Fruit fly (Drosophila melanogaster) whole organism, embryonic: Measurements from ENCODE around the gene CG8668.
A peak's percentile ranks its signal among the peaks of the same experiment; 100 is the strongest.

Experiments used
- Bteb2 ChIP-seq: fragments of 200-800 bp; sonication (Bioruptor generic); optimal IDR thresholded peaks from 2 replicates; lab custom pipeline; 2016; ENCODE audit warnings: missing biosample characterization, missing genetic modification characterization
- CG10147 ChIP-seq: fragments of 200-800 bp; sonication (Bioruptor generic); optimal IDR thresholded peaks from 2 replicates; lab custom pipeline; 2019; ENCODE audit warnings: missing biosample characterization, mild to moderate bottlenecking, missing genetic modification characterization, moderate library complexity
- CG11093 ChIP-seq: fragments of 200-800 bp; sonication (Bioruptor generic); IDR thresholded peaks from 3 replicates; pipeline ENCODE4 v1.3.6; 2022; ENCODE audit warnings: missing biosample characterization, missing genetic modification characterization
- CG11560 ChIP-seq: fragments of 200-800 bp; sonication (Bioruptor generic); IDR thresholded peaks from 3 replicates; pipeline ENCODE4 v1.3.6; 2022; ENCODE audit warnings: missing biosample characterization, missing genetic modification characterization
- CG11696 ChIP-seq: fragments of 200-800 bp; sonication (Bioruptor generic); IDR thresholded peaks from 2 replicates; pipeline ENCODE4 v1.3.6; 2022; ENCODE audit warnings: missing biosample characterization, missing genetic modification characterization
- CG12299 ChIP-seq: fragments of 200-800 bp; sonication (Bioruptor generic); optimal IDR thresholded peaks from 2 replicates; lab custom pipeline; 2018; ENCODE audit warnings: missing biosample characterization, mild to moderate bottlenecking, missing genetic modification characterization
- CG12744 ChIP-seq: fragments of 200-800 bp; sonication (Bioruptor generic); optimal IDR thresholded peaks from 2 replicates; lab custom pipeline; 2016; ENCODE audit warnings: missing biosample characterization, missing genetic modification characterization
- CG13287 ChIP-seq: fragments of 200-800 bp; sonication (Bioruptor generic); IDR thresholded peaks from 2 replicates; pipeline ENCODE4 v1.3.6; 2022; ENCODE audit warnings: missing biosample characterization, missing genetic modification characterization; ENCODE audit not compliant: partially characterized antibody
- CG15011 ChIP-seq: fragments of 200-800 bp; sonication (Bioruptor generic); optimal IDR thresholded peaks from 3 replicates; lab custom pipeline; 2018; ENCODE audit warnings: missing biosample characterization, mild to moderate bottlenecking, missing genetic modification characterization
- CG15269 ChIP-seq: fragments of 200-800 bp; sonication (Bioruptor generic); optimal IDR thresholded peaks from 2 replicates; lab custom pipeline; 2018; ENCODE audit warnings: missing biosample characterization, mild to moderate bottlenecking, missing genetic modification characterization, moderate library complexity
- CG15479 ChIP-seq: fragments of 200-800 bp; sonication (Bioruptor generic); optimal IDR thresholded peaks from 3 replicates; lab custom pipeline; 2019; ENCODE audit warnings: missing biosample characterization, mild to moderate bottlenecking, missing genetic modification characterization, moderate library complexity
- CG17186 ChIP-seq: fragments of 200-800 bp; sonication (Bioruptor generic); optimal IDR thresholded peaks from 3 replicates; lab custom pipeline; 2017; ENCODE audit warnings: missing biosample characterization, missing genetic modification reagents, missing genetic modification characterization
- CG17802 ChIP-seq: fragments of 200-800 bp; sonication (Bioruptor generic); optimal IDR thresholded peaks from 2 replicates; lab custom pipeline; 2018; ENCODE audit warnings: missing biosample characterization, mild to moderate bottlenecking, missing genetic modification characterization, moderate library complexity
- CG18476 ChIP-seq: fragments of 200-800 bp; sonication (Bioruptor generic); optimal IDR thresholded peaks from 2 replicates; lab custom pipeline; 2016; ENCODE audit warnings: missing biosample characterization, mild to moderate bottlenecking, missing genetic modification characterization
- CG18764 ChIP-seq: fragments of 200-800 bp; sonication (Bioruptor generic); optimal IDR thresholded peaks from 3 replicates; lab custom pipeline; 2016; ENCODE audit warnings: missing biosample characterization, missing genetic modification characterization
- CG2199 ChIP-seq: fragments of 200-800 bp; sonication (Bioruptor generic); IDR thresholded peaks from 3 replicates; pipeline ENCODE4 v1.3.6; 2022; ENCODE audit warnings: missing biosample characterization, missing genetic modification characterization
- CG31388 ChIP-seq: fragments of 200-800 bp; sonication (Bioruptor generic); optimal IDR thresholded peaks from 2 replicates; lab custom pipeline; 2016; ENCODE audit warnings: missing biosample characterization, missing genetic modification characterization
- CG3281 ChIP-seq: fragments of 200-800 bp; sonication (Bioruptor generic); optimal IDR thresholded peaks from 3 replicates; lab custom pipeline; 2017; ENCODE audit warnings: missing biosample characterization, mild to moderate bottlenecking, missing genetic modification characterization
- CG33213 ChIP-seq: fragments of 200-800 bp; sonication (Bioruptor generic); optimal IDR thresholded peaks from 3 replicates; lab custom pipeline; 2016; ENCODE audit warnings: missing biosample characterization, missing genetic modification characterization
- CG3407 ChIP-seq: fragments of 200-800 bp; sonication (Bioruptor generic); optimal IDR thresholded peaks from 2 replicates; lab custom pipeline; 2018; ENCODE audit warnings: missing biosample characterization, mild to moderate bottlenecking, missing genetic modification characterization
- CG43689 ChIP-seq: fragments of 200-800 bp; sonication (Bioruptor generic); IDR thresholded peaks from 2 replicates; pipeline ENCODE4 v1.3.6; 2022; ENCODE audit warnings: missing biosample characterization, missing genetic modification characterization
- CG4404 ChIP-seq: fragments of 200-800 bp; sonication (Bioruptor generic); IDR thresholded peaks from 2 replicates; pipeline ENCODE4 v1.3.6; 2022; ENCODE audit warnings: missing biosample characterization, missing genetic modification characterization
- CG4617 ChIP-seq: fragments of 200-800 bp; sonication (Bioruptor generic); optimal IDR thresholded peaks from 3 replicates; lab custom pipeline; 2016; ENCODE audit warnings: missing biosample characterization, missing genetic modification characterization, borderline replicate concordance
- CG6654 ChIP-seq: fragments of 200-800 bp; sonication (Bioruptor generic); optimal IDR thresholded peaks from 2 replicates; lab custom pipeline; 2017; ENCODE audit warnings: missing biosample characterization, mild to moderate bottlenecking, missing genetic modification characterization
- CG7271 ChIP-seq: fragments of 200-800 bp; sonication (Bioruptor generic); optimal IDR thresholded peaks from 2 replicates; lab custom pipeline; 2018; ENCODE audit warnings: missing biosample characterization, mild to moderate bottlenecking, missing genetic modification characterization, moderate library complexity
- Dek ChIP-seq: fragments of 200-800 bp; sonication (Bioruptor generic); optimal IDR thresholded peaks from 3 replicates; lab custom pipeline; 2019; ENCODE audit warnings: missing biosample characterization, mild to moderate bottlenecking, missing genetic modification characterization, moderate library complexity
- Hsf ChIP-seq: fragments of 200-800 bp; sonication (Bioruptor generic); optimal IDR thresholded peaks from 3 replicates; lab custom pipeline; 2016; ENCODE audit warnings: missing biosample characterization, missing genetic modification characterization
- Lpt ChIP-seq: fragments of >200 bp; optimal IDR thresholded peaks from 2 replicates; lab custom pipeline; 2018; ENCODE audit warnings: missing biosample characterization, missing genetic modification characterization
- MBD-R2 ChIP-seq: fragments of 200-800 bp; sonication (Bioruptor generic); IDR thresholded peaks from 2 replicates; pipeline ENCODE4 v1.3.6; 2022; ENCODE audit warnings: missing biosample characterization, missing genetic modification characterization
- Med ChIP-seq: fragments of 200-800 bp; sonication (Bioruptor generic); peaks from one replicate; lab custom pipeline; 2016; ENCODE audit warnings: missing biosample characterization, missing genetic modification characterization, mild to moderate bottlenecking, inconsistent platforms, moderate library complexity
- NFAT ChIP-seq: fragments of 200-800 bp; sonication (Bioruptor generic); IDR thresholded peaks from 2 replicates; pipeline ENCODE4 v1.3.6; 2022; ENCODE audit warnings: missing biosample characterization, missing genetic modification characterization
- PHDP ChIP-seq: fragments of 200-800 bp; sonication (Bioruptor generic); optimal IDR thresholded peaks from 3 replicates; lab custom pipeline; 2018; ENCODE audit warnings: missing biosample characterization, mild to moderate bottlenecking, missing genetic modification characterization, moderate library complexity
- Rfx ChIP-seq: fragments of 200-800 bp; sonication (Bioruptor generic); IDR thresholded peaks from 2 replicates; pipeline ENCODE4 v1.3.6; 2022; ENCODE audit warnings: missing biosample characterization, missing genetic modification characterization
- Six4 ChIP-seq: fragments of 200-800 bp; sonication (Bioruptor generic); optimal IDR thresholded peaks from 2 replicates; lab custom pipeline; 2016; ENCODE audit warnings: missing biosample characterization, missing genetic modification characterization
- Sox102F ChIP-seq: fragments of 200-800 bp; sonication (Bioruptor generic); optimal IDR thresholded peaks from 2 replicates; lab custom pipeline; 2018; ENCODE audit warnings: missing biosample characterization, mild to moderate bottlenecking, missing genetic modification characterization, moderate library complexity
- Tbp ChIP-seq: fragments of >200 bp; optimal IDR thresholded peaks from 2 replicates; lab custom pipeline; 2018; ENCODE audit warnings: missing biosample characterization, missing genetic modification characterization
- YL-1 ChIP-seq: fragments of 200-800 bp; sonication (Bioruptor generic); optimal IDR thresholded peaks from 3 replicates; lab custom pipeline; 2017; ENCODE audit warnings: missing biosample characterization, mild to moderate bottlenecking, missing genetic modification characterization
- ara ChIP-seq: fragments of 200-800 bp; sonication (Bioruptor generic); IDR thresholded peaks from 2 replicates; pipeline ENCODE4 v1.3.6; 2022; ENCODE audit warnings: missing biosample characterization, missing genetic modification characterization
- dan ChIP-seq: fragments of 200-800 bp; sonication (Bioruptor generic); IDR thresholded peaks from 2 replicates; pipeline ENCODE4 v1.3.6; 2022; ENCODE audit warnings: missing biosample characterization, missing genetic modification characterization
- dysf ChIP-seq: fragments of 200-800 bp; sonication (Bioruptor generic); IDR thresholded peaks from 3 replicates; pipeline ENCODE4 v1.3.6; 2022; ENCODE audit warnings: missing biosample characterization, missing genetic modification characterization
- ems ChIP-seq: fragments of 200-800 bp; sonication (Bioruptor generic); optimal IDR thresholded peaks from 3 replicates; lab custom pipeline; 2016; ENCODE audit warnings: missing biosample characterization, missing genetic modification characterization
- esg ChIP-seq: fragments of 200-800 bp; sonication (Bioruptor generic); conservative IDR thresholded peaks from 2 replicates; pipeline ENCODE4 v1.3.6; 2022; ENCODE audit warnings: missing biosample characterization, missing genetic modification characterization
- her ChIP-seq: fragments of 200-800 bp; sonication (Bioruptor generic); optimal IDR thresholded peaks from 2 replicates; lab custom pipeline; 2016; ENCODE audit warnings: missing biosample characterization, missing genetic modification characterization
- hth ChIP-seq: fragments of >200 bp; optimal IDR thresholded peaks from 2 replicates; lab custom pipeline; 2017; ENCODE audit warnings: inconsistent platforms
- ind ChIP-seq: fragments of 200-800 bp; sonication (Bioruptor generic); optimal IDR thresholded peaks from 3 replicates; lab custom pipeline; 2016; ENCODE audit warnings: missing biosample characterization, missing genetic modification characterization
- nom ChIP-seq: fragments of 200-800 bp; sonication (Bioruptor generic); optimal IDR thresholded peaks from 2 replicates; lab custom pipeline; 2017; ENCODE audit warnings: missing biosample characterization, missing genetic modification characterization, mild to moderate bottlenecking, moderate library complexity, missing genetic modification reagents
- onecut ChIP-seq: fragments of 200-800 bp; sonication (Bioruptor generic); IDR thresholded peaks from 2 replicates; pipeline ENCODE4 v1.3.6; 2022; ENCODE audit warnings: missing biosample characterization, missing genetic modification characterization
- ro ChIP-seq: fragments of 200-800 bp; sonication (Bioruptor generic); IDR thresholded peaks from 2 replicates; pipeline ENCODE4 v1.3.6; 2022; ENCODE audit warnings: missing biosample characterization, missing genetic modification characterization
- shn ChIP-seq: fragments of 200-800 bp; sonication (Bioruptor generic); optimal IDR thresholded peaks from 3 replicates; lab custom pipeline; 2016; ENCODE audit warnings: missing biosample characterization, missing genetic modification characterization
- vvl ChIP-seq: fragments of 200-800 bp; sonication (Bioruptor generic); IDR thresholded peaks from 2 replicates; pipeline ENCODE4 v1.3.6; 2022; ENCODE audit warnings: missing biosample characterization, missing genetic modification characterization
- wdn ChIP-seq: fragments of 200-800 bp; sonication (Bioruptor generic); IDR thresholded peaks from 2 replicates; pipeline ENCODE4 v1.3.6; 2022; ENCODE audit warnings: missing biosample characterization, missing genetic modification characterization

CG8668 gene

dm6 chr2L:8156682-8157081 lies 29.9 kb downstream of the CG8668 start (continued):
- TF ChIP-seq PHDP (tag; lab: Kevin White, UChicago) (peak; percentile 76), Sox102F (GFP tag; lab: Kevin White, UChicago) (peak; percentile 69), Tbp (GFP tag; lab: Kevin White, UChicago) (no peak), hth (lab: Kevin White, UChicago) (no peak), CG33213 (peak; percentile 74), CG4404 (GFP tag; lab: Robert Waterston, UW) (peak; percentile 52), CG10147 (peak; percentile 78), ara (GFP tag; lab: Robert Waterston, UW) (peak; percentile 59), CG43689 (GFP tag; lab: Robert Waterston, UW) (no peak), dan (GFP tag; lab: Robert Waterston, UW) (no peak), CG6654 (GFP tag; lab: Kevin White, UChicago) (peak; percentile 26), CG13287 (GFP tag; lab: Robert Waterston, UW) (peak; percentile 47; the same call in 1 of the 2 replicates), CG11560 (0 out of 3 replicates have a peak, but pooled peaks have one; percentile 14), CG11093 (GFP tag; lab: Robert Waterston, UW) (peak; percentile 53; the same call in 2 of the 3 replicates), onecut (GFP tag; lab: Robert Waterston, UW) (no peak), Hsf (GFP tag; lab: Kevin White, UChicago) (peak; percentile 79), CG3407 (no peak), ind (peak; percentile 79), NFAT (peak; percentile 38), her (GFP tag; lab: Kevin White, UChicago) (peak; percentile 47), Six4 (peak; percentile 70), Med (GFP tag; lab: Kevin White, UChicago) (peak; percentile 98), CG12744 (GFP tag; lab: Kevin White, UChicago) (peak; percentile 10), wdn (GFP tag; lab: Robert Waterston, UW) (0 out of 2 replicates have a peak, but pooled peaks have one; percentile 50), CG31388 (GFP tag; lab: Kevin White, UChicago) (peak; percentile 8), CG7271 (no peak), Dek (peak; percentile 21), CG18764 (GFP tag; lab: Kevin White, UChicago) (peak; percentile 59), MBD-R2 (GFP tag; lab: Robert Waterston, UW) (peak; percentile 90), vvl (GFP tag; lab: Robert Waterston, UW) (peak; percentile 89), CG2199 (peak; percentile 55; the same call in 1 of the 3 replicates), CG3281 (GFP tag; lab: Kevin White, UChicago) (peak; percentile 82), Rfx (GFP tag; lab: Robert Waterston, UW) (peak; percentile 79), CG15479 (GFP tag; lab: Kevin White, UChicago) (peak; percentile 48), Lpt (GFP tag; lab: Kevin White, UChicago) (no peak), CG15011 (GFP tag; lab: Kevin White, UChicago) (peak; percentile 16), YL-1 (peak; percentile 81), shn (GFP tag; lab: Kevin White, UChicago) (peak; percentile 62), CG4617 (GFP tag; lab: Kevin White, UChicago) (peak; percentile 80), CG17186 (GFP tag; lab: Kevin White, UChicago) (peak; percentile 23), CG11696 (GFP tag; lab: Robert Waterston, UW) (no peak), ems (GFP tag; lab: Kevin White, UChicago) (peak; percentile 78), CG15269 (peak; percentile 62), CG12299 (tag; lab: Kevin White, UChicago) (peak; percentile 60), CG17802 (tag; lab: Kevin White, UChicago) (no peak), dysf (GFP tag; lab: Robert Waterston, UW) (peak; percentile 60; the same call in 2 of the 3 replicates), CG18476 (GFP tag; lab: Kevin White, UChicago) (peak; percentile 75), nom (GFP tag; lab: Kevin White, UChicago) (peak; percentile 4), esg (GFP tag; lab: Robert Waterston, UW) (peak; percentile 72), Bteb2 (GFP tag; lab: Kevin White, UChicago) (peak; percentile 74), ro (no peak)
